Worm (Caenorhabditis elegans) whole organism, L3 larva: ENCODE results near the gene cal-3.

Experiments
- aly-2 ChIP-seq: fragments of 150-350 bp; optimal IDR thresholded peaks from 2 replicates; lab custom pipeline; 2014; ENCODE audit warnings: missing biosample characterization, missing genetic modification characterization
- ama-1 ChIP-seq: fragments of 150-350 bp; optimal IDR thresholded peaks from 2 replicates; lab custom pipeline; 2018
- ceh-16 ChIP-seq: sonication (generic microtip); optimal IDR thresholded peaks from 2 replicates; lab custom pipeline; 2017; ENCODE audit warnings: missing biosample characterization, missing genetic modification characterization
- ceh-28 ChIP-seq: fragments of 150-350 bp; optimal IDR thresholded peaks from 2 replicates; lab custom pipeline; 2014; ENCODE audit warnings: missing biosample characterization, missing genetic modification reagents, missing genetic modification characterization
- ceh-82 ChIP-seq: fragments of 150-350 bp; optimal IDR thresholded peaks from 2 replicates; lab custom pipeline; 2014; ENCODE audit warnings: missing biosample characterization, missing genetic modification characterization
- daf-12 ChIP-seq: fragments of 150-350 bp; optimal IDR thresholded peaks from 2 replicates; lab custom pipeline; 2014; ENCODE audit warnings: missing biosample characterization, missing genetic modification reagents, missing genetic modification characterization
- lin-15B ChIP-seq: fragments of 150-350 bp; optimal IDR thresholded peaks from 2 replicates; lab custom pipeline; 2014; ENCODE audit warnings: missing biosample characterization, missing genetic modification characterization
- nfya-1 ChIP-seq: sonication (generic microtip); optimal IDR thresholded peaks from 2 replicates; lab custom pipeline; 2017; ENCODE audit warnings: missing genetic modification characterization, mild to moderate bottlenecking, missing compliant biosample characterization, antibody characterized with exemption, moderate library complexity; ENCODE audit not compliant: insufficient read depth
- nhr-11 ChIP-seq: fragments of 150-350 bp; optimal IDR thresholded peaks from 2 replicates; lab custom pipeline; 2014; ENCODE audit warnings: missing biosample characterization, missing genetic modification characterization
- nhr-28 ChIP-seq: fragments of 150-350 bp; optimal IDR thresholded peaks from 2 replicates; lab custom pipeline; 2014; ENCODE audit warnings: missing biosample characterization, missing genetic modification characterization
- nhr-76 ChIP-seq: fragments of 150-350 bp; sonication (generic microtip); optimal IDR thresholded peaks from 5 replicates; lab custom pipeline; 2014; ENCODE audit warnings: missing biosample characterization, missing genetic modification characterization
- sea-2 ChIP-seq: fragments of 150-350 bp; sonication (generic microtip); optimal IDR thresholded peaks from 4 replicates; lab custom pipeline; 2014; ENCODE audit warnings: missing biosample characterization, missing genetic modification reagents, missing genetic modification characterization
- skn-1 ChIP-seq: fragments of 150-350 bp; optimal IDR thresholded peaks from 2 replicates; lab custom pipeline; 2014; ENCODE audit warnings: missing biosample characterization, missing genetic modification characterization
- zag-1 ChIP-seq: fragments of 150-350 bp; optimal IDR thresholded peaks from 2 replicates; lab custom pipeline; 2014; ENCODE audit warnings: missing biosample characterization, missing genetic modification characterization

- TF ChIP-seq daf-12 (tag; lab: Kevin White, UChicago) (no peak), skn-1 (tag; lab: Kevin White, UChicago) (no peak), ceh-16 (tag; lab: Kevin White, UChicago) (no peak), ama-1 (lab: Kevin White, UChicago) (no peak), zag-1 (tag; lab: Kevin White, UChicago) (no peak), lin-15B (tag; lab: Kevin White, UChicago) (no peak), nhr-11 (tag; lab: Kevin White, UChicago) (no peak), ceh-82 (tag; lab: Kevin White, UChicago) (no peak), nfya-1 (no peak), aly-2 (tag; lab: Kevin White, UChicago) (no peak), sea-2 (no peak), nhr-28 (tag; lab: Kevin White, UChicago) (no peak), ceh-28 (tag; lab: Kevin White, UChicago) (no peak), nhr-76 (tag; lab: Kevin White, UChicago) (no peak)
Observed at ce11 chrIV:3833778-3834177, 1.2 kb downstream of the cal-3 start.
